Worm (Caenorhabditis elegans): ENCODE data around the gene cap-1.

ce11 chrIV:7236248-7236772 is 6.3 kb upstream of the cap-1 start:
- no peak for TF ChIP-seq nhr-77 (tag; optimal IDR thresholded peaks at IDR 0.05)
- TF ChIP-seq zag-1 (tag; optimal IDR thresholded peaks at IDR 0.05): no peak
- TF ChIP-seq unc-62 (GFP tag; optimal IDR thresholded peaks at IDR 0.05): no peak
- TF ChIP-seq nhr-237 (tag; optimal IDR thresholded peaks at IDR 0.05): no peak
- no peak for TF ChIP-seq fkh-4 (tag; optimal IDR thresholded peaks at IDR 0.05; ENCODE audit: borderline replicate concordance)
- no peak for TF ChIP-seq nhr-71 (tag; optimal IDR thresholded peaks at IDR 0.05)
- no peak for TF ChIP-seq ama-1 (optimal IDR thresholded peaks at IDR 0.05)
- no peak for TF ChIP-seq tbx-2 (tag; optimal IDR thresholded peaks at IDR 0.05)
- no peak for TF ChIP-seq skn-1 (tag; optimal IDR thresholded peaks at IDR 0.05)

All from whole organism, L1 larva.